Worm (Caenorhabditis elegans): Measurements from ENCODE around the gene K08C7.1.
"Not testable (repeated sequence)": the region's sequence is repeated elsewhere in the genome, so short reads cannot be mapped to it uniquely, and the experiment has no call there.

The K08C7.1 gene

ce11 chrIV:10630953-10631554 lies 25.6 kb upstream of the K08C7.1 start, which contains the start of gene F56C4.4 (continued):
- no peak for TF ChIP-seq spr-1 (tag; optimal IDR thresholded peaks at IDR 0.05)
- TF ChIP-seq hlh-11 (tag; optimal IDR thresholded peaks at IDR 0.05): peak; percentile 69
- no peak for TF ChIP-seq pha-4 (GFP tag; IDR thresholded peaks at IDR 0.05)
- TF ChIP-seq pha-4 (tag; optimal IDR thresholded peaks at IDR 0.05): no peak
- no peak for TF ChIP-seq ztf-11 (tag; optimal IDR thresholded peaks at IDR 0.05)
- no peak for TF ChIP-seq zip-2 (tag; optimal IDR thresholded peaks at IDR 0.05)
- TF ChIP-seq nhr-102 (tag; optimal IDR thresholded peaks at IDR 0.05): no peak
- no peak for TF ChIP-seq nhr-237 (tag; optimal IDR thresholded peaks at IDR 0.05)
- TF ChIP-seq ctbp-1 (GFP tag; IDR thresholded peaks at IDR 0.05): no peak
- TF ChIP-seq snpc-4 (tag; optimal IDR thresholded peaks at IDR 0.05): no peak
- TF ChIP-seq zfp-2 (tag; optimal IDR thresholded peaks at IDR 0.05): no peak
- TF ChIP-seq T20F7.1 (GFP tag; optimal IDR thresholded peaks at IDR 0.05): peak; percentile 53
- TF ChIP-seq dmd-6 (GFP tag; IDR thresholded peaks at IDR 0.05): peak; percentile 80
- peak; percentile 61 for TF ChIP-seq nhr-48 (tag; optimal IDR thresholded peaks at IDR 0.05)
- no peak for TF ChIP-seq Y105C5A.15 (GFP tag; IDR thresholded peaks at IDR 0.05)

ce11 chrIV:10636649-10637048 lies 20.0 kb upstream of the K08C7.1 start, which contains the start of gene F56C4.1:
Gene F56C4.1 (plus strand): TSS chrIV:10636949.
- TF ChIP-seq lin-15B (tag; optimal IDR thresholded peaks at IDR 0.05) (no peak), pqm-1 (tag; optimal IDR thresholded peaks at IDR 0.05) (no peak), fos-1 (tag; optimal IDR thresholded peaks at IDR 0.05) (no peak), lin-39 (tag; optimal IDR thresholded peaks at IDR 0.05) (no peak), attf-4 (tag; optimal IDR thresholded peaks at IDR 0.05) (no peak), tag-97 (GFP tag; IDR thresholded peaks at IDR 0.05) (no peak), nhr-237 (tag; optimal IDR thresholded peaks at IDR 0.05) (no peak), ztf-11 (tag; optimal IDR thresholded peaks at IDR 0.05) (no peak), Y105C5A.15 (GFP tag; IDR thresholded peaks at IDR 0.05) (no peak), daf-19 (GFP tag; conservative IDR thresholded peaks at IDR 0.05) (no peak), F10B5.3 (tag; optimal IDR thresholded peaks at IDR 0.05) (no peak), madf-9 (GFP tag; conservative IDR thresholded peaks at IDR 0.05) (no peak), lin-13 (GFP tag; optimal IDR thresholded peaks at IDR 0.05) (no peak), aly-2 (tag; optimal IDR thresholded peaks at IDR 0.05) (no peak), snpc-4 (tag; optimal IDR thresholded peaks at IDR 0.05) (no peak), duxl-1 (tag; optimal IDR thresholded peaks at IDR 0.05; ENCODE audit: poor library complexity) (no peak)

ce11 chrIV:10638977-10639376 lies 17.6 kb upstream of the K08C7.1 start, which contains the start of gene F56C4.2:
Gene F56C4.2 (plus strand): TSS chrIV:10639277.
- TF ChIP-seq daf-16 (GFP tag; optimal IDR thresholded peaks at IDR 0.05) (no peak), daf-16 (tag; optimal IDR thresholded peaks at IDR 0.05) (no peak), zag-1 (tag; optimal IDR thresholded peaks at IDR 0.05) (no peak), lin-13 (GFP tag; optimal IDR thresholded peaks at IDR 0.05) (no peak), hlh-30 (tag; optimal IDR thresholded peaks at IDR 0.05; ENCODE audit: insufficient read depth) (no peak), aha-1 (tag) (peak; percentile 65)

- TF ChIP-seq nhr-48 (tag; optimal IDR thresholded peaks at IDR 0.05); daf-19 (GFP tag; conservative IDR thresholded peaks at IDR 0.05); lin-13 (GFP tag; optimal IDR thresholded peaks at IDR 0.05): not testable (repeated sequence)
These were observed 2.6 kb upstream of the K08C7.1 start, which contains the start of gene glb-19 for ce11 chrIV:10654047-10654446. Gene glb-19 (minus strand): TSS chrIV:10654147.

ce11 chrIV:10658366-10658765 lies 1.8 kb downstream of the K08C7.1 start:
- TF ChIP-seq ceh-44 (GFP tag; IDR thresholded peaks at IDR 0.05) (peak; percentile 71), snpc-1.2 (GFP tag; IDR thresholded peaks at IDR 0.05) (peak; percentile 94), mxl-2 (GFP tag; conservative IDR thresholded peaks at IDR 0.05) (peak; percentile 51; the same call in 1 of the 2 replicates), dmd-8 (GFP tag; IDR thresholded peaks at IDR 0.05) (peak; percentile 97), F26F4.8 (GFP tag; conservative IDR thresholded peaks at IDR 0.05) (peak; percentile 83), F44E2.7 (GFP tag; IDR thresholded peaks at IDR 0.05) (peak; percentile 83; the same call in 1 of the 2 replicates), vab-7 (GFP tag; IDR thresholded peaks at IDR 0.05) (peak; percentile 65), madf-5 (GFP tag; IDR thresholded peaks at IDR 0.05) (0 out of 4 replicates have a peak, but pooled peaks of 1 of the 2 experiments have one; percentile 42), php-3 (GFP tag; IDR thresholded peaks at IDR 0.05) (0 out of 2 replicates have a peak, but pooled peaks have one; percentile 42), pha-4 (GFP tag; IDR thresholded peaks at IDR 0.05) (peak; percentile 61; the same call in 1 of the 2 replicates), Y48G9A.11 (GFP tag; IDR thresholded peaks at IDR 0.05) (peak; percentile 65), nhr-41 (GFP tag; IDR thresholded peaks at IDR 0.05) (peak; percentile 80; the same call in 1 of the 2 replicates), arid-1 (GFP tag; conservative IDR thresholded peaks at IDR 0.05) (peak; percentile 85), ctbp-1 (GFP tag; IDR thresholded peaks at IDR 0.05) (peak; percentile 78)
- not testable (repeated sequence) for TF ChIP-seq pha-4 (tag; optimal IDR thresholded peaks at IDR 0.05)
